Fruit fly (Drosophila melanogaster) whole organism, embryonic: Measurements from ENCODE around the gene Atg18b.

Source experiments
- Atf6 ChIP-seq: fragments of 200-800 bp; sonication (Bioruptor generic); IDR thresholded peaks from 2 replicates; pipeline ENCODE4 v1.3.6; 2022; ENCODE audit warnings: missing biosample characterization, missing genetic modification characterization
- Blimp-1 ChIP-seq: fragments of 200-800 bp; sonication (Bioruptor generic); optimal IDR thresholded peaks from 3 replicates; lab custom pipeline; 2018; ENCODE audit warnings: missing biosample characterization, missing genetic modification characterization, mild to moderate bottlenecking, moderate library complexity, missing genetic modification reagents
- C15 ChIP-seq: fragments of 200-800 bp; sonication (Bioruptor generic); IDR thresholded peaks from 3 replicates; pipeline ENCODE4 v1.3.6; 2022; ENCODE audit warnings: missing biosample characterization, missing genetic modification characterization
- CG13424 ChIP-seq: fragments of 200-800 bp; sonication (Bioruptor generic); optimal IDR thresholded peaks from 2 replicates; lab custom pipeline; 2019; ENCODE audit warnings: missing biosample characterization, mild to moderate bottlenecking, missing genetic modification characterization, moderate library complexity
- CG14667 ChIP-seq: fragments of 200-800 bp; sonication (Bioruptor generic); IDR thresholded peaks from 2 replicates; pipeline ENCODE4 v1.3.6; 2022; ENCODE audit warnings: missing biosample characterization, missing genetic modification characterization
- CG14860 ChIP-seq: fragments of 200-800 bp; sonication (Bioruptor generic); IDR thresholded peaks from 3 replicates; pipeline ENCODE4 v1.3.6; 2022; ENCODE audit warnings: missing biosample characterization, missing genetic modification characterization; ENCODE audit not compliant: partially characterized antibody
- CG15011 ChIP-seq: fragments of 200-800 bp; sonication (Bioruptor generic); optimal IDR thresholded peaks from 3 replicates; lab custom pipeline; 2018; ENCODE audit warnings: missing biosample characterization, mild to moderate bottlenecking, missing genetic modification characterization
- CG17612 ChIP-seq: fragments of 200-800 bp; sonication (Bioruptor generic); IDR thresholded peaks from 2 replicates; pipeline ENCODE4 v1.3.6; 2022; ENCODE audit warnings: missing biosample characterization, missing genetic modification characterization
- CG1792 ChIP-seq: fragments of 200-800 bp; sonication (Bioruptor generic); optimal IDR thresholded peaks from 2 replicates; lab custom pipeline; 2016; ENCODE audit warnings: missing biosample characterization, missing genetic modification characterization
- CG2199 ChIP-seq: fragments of 200-800 bp; sonication (Bioruptor generic); IDR thresholded peaks from 3 replicates; pipeline ENCODE4 v1.3.6; 2022; ENCODE audit warnings: missing biosample characterization, missing genetic modification characterization
- CG2678 ChIP-seq: fragments of 200-800 bp; sonication (Bioruptor generic); optimal IDR thresholded peaks from 3 replicates; lab custom pipeline; 2019; ENCODE audit warnings: missing biosample characterization, mild to moderate bottlenecking, missing genetic modification characterization, moderate library complexity
- CG32767 ChIP-seq: fragments of 200-800 bp; sonication (Bioruptor generic); IDR thresholded peaks from 2 replicates; pipeline ENCODE4 v1.3.6; 2022; ENCODE audit warnings: missing biosample characterization, missing genetic modification characterization
- CG43689 ChIP-seq: fragments of 200-800 bp; sonication (Bioruptor generic); IDR thresholded peaks from 2 replicates; pipeline ENCODE4 v1.3.6; 2022; ENCODE audit warnings: missing biosample characterization, missing genetic modification characterization
- CG7963 ChIP-seq: fragments of 200-800 bp; sonication (Bioruptor generic); IDR thresholded peaks from 3 replicates; pipeline ENCODE4 v1.3.6; 2022; ENCODE audit warnings: missing biosample characterization, missing genetic modification characterization; ENCODE audit not compliant: partially characterized antibody
- CG7987 ChIP-seq: fragments of 200-800 bp; sonication (Bioruptor generic); optimal IDR thresholded peaks from 2 replicates; lab custom pipeline; 2018; ENCODE audit warnings: missing biosample characterization, mild to moderate bottlenecking, missing genetic modification characterization, moderate library complexity
- CG9727 ChIP-seq: fragments of 200-800 bp; sonication (Bioruptor generic); optimal IDR thresholded peaks from 3 replicates; lab custom pipeline; 2017; ENCODE audit warnings: missing biosample characterization, mild to moderate bottlenecking, missing genetic modification characterization
- CHES-1-like ChIP-seq: fragments of 200-800 bp; sonication (Bioruptor generic); optimal IDR thresholded peaks from 2 replicates; lab custom pipeline; 2016; ENCODE audit warnings: missing biosample characterization, missing genetic modification characterization
- D ChIP-seq, 2 experiments: fragments of 200-800 bp in 1 of 2; fragments of >200 bp in 1 of 2; sonication (Bioruptor generic) in 1 of 2; optimal IDR thresholded peaks; 2 replicates in 1 of 2; 3 replicates in 1 of 2; lab custom pipeline; 2017; ENCODE audit warnings: mild to moderate bottlenecking in 1 of 2, missing biosample characterization in 1 of 2, missing genetic modification characterization in 1 of 2, missing genetic modification reagents in 1 of 2
- ERR ChIP-seq: fragments of 200-800 bp; sonication (Bioruptor generic); optimal IDR thresholded peaks from 2 replicates; lab custom pipeline; 2016; ENCODE audit warnings: missing biosample characterization, missing genetic modification characterization
- GATAe ChIP-seq: fragments of 200-800 bp; sonication (Bioruptor generic); conservative IDR thresholded peaks from 2 replicates; pipeline ENCODE4 v1.3.6; 2022; ENCODE audit warnings: missing biosample characterization, missing genetic modification characterization
- HLH3B ChIP-seq: fragments of 200-800 bp; sonication (Bioruptor generic); IDR thresholded peaks from 2 replicates; pipeline ENCODE4 v1.3.6; 2022; ENCODE audit warnings: missing biosample characterization, missing genetic modification characterization
- Hand ChIP-seq: fragments of 200-800 bp; sonication (Bioruptor generic); optimal IDR thresholded peaks from 2 replicates; lab custom pipeline; 2017; ENCODE audit warnings: mild to moderate bottlenecking, missing biosample characterization, missing genetic modification reagents, missing genetic modification characterization
- Hmx ChIP-seq: fragments of 200-800 bp; sonication (Bioruptor generic); optimal IDR thresholded peaks from 2 replicates; lab custom pipeline; 2016; ENCODE audit warnings: missing biosample characterization, missing genetic modification characterization
- Lim3 ChIP-seq: fragments of 200-800 bp; sonication (Bioruptor generic); IDR thresholded peaks from 2 replicates; pipeline ENCODE4 v1.3.6; 2022; ENCODE audit warnings: missing biosample characterization, missing genetic modification characterization
- NfI ChIP-seq: fragments of 200-800 bp; sonication (Bioruptor generic); optimal IDR thresholded peaks from 3 replicates; lab custom pipeline; 2018; ENCODE audit warnings: missing biosample characterization, mild to moderate bottlenecking, missing genetic modification characterization, moderate library complexity
- Oli ChIP-seq: fragments of 200-800 bp; sonication (Bioruptor generic); optimal IDR thresholded peaks from 2 replicates; lab custom pipeline; 2018; ENCODE audit warnings: missing biosample characterization, mild to moderate bottlenecking, missing genetic modification characterization, moderate library complexity
- ara ChIP-seq: fragments of 200-800 bp; sonication (Bioruptor generic); IDR thresholded peaks from 2 replicates; pipeline ENCODE4 v1.3.6; 2022; ENCODE audit warnings: missing biosample characterization, missing genetic modification characterization
- ase ChIP-seq: fragments of 200-800 bp; sonication (Bioruptor generic); IDR thresholded peaks from 3 replicates; pipeline ENCODE4 v1.3.6; 2022; ENCODE audit warnings: missing biosample characterization, missing genetic modification characterization
- cad ChIP-seq: fragments of >200 bp; optimal IDR thresholded peaks from 2 replicates; lab custom pipeline; 2017; ENCODE audit warnings: missing biosample characterization, missing genetic modification characterization
- chn ChIP-seq: fragments of 200-800 bp; sonication (Bioruptor generic); optimal IDR thresholded peaks from 2 replicates; lab custom pipeline; 2016; ENCODE audit warnings: missing biosample characterization, missing genetic modification characterization
- dpn ChIP-seq, 2 experiments: fragments of 200-800 bp; sonication (Bioruptor generic); optimal IDR thresholded peaks; 3 replicates each; lab custom pipeline; 2016; ENCODE audit warnings: missing biosample characterization in 2 of 2, missing genetic modification characterization in 2 of 2
- dysf ChIP-seq: fragments of 200-800 bp; sonication (Bioruptor generic); IDR thresholded peaks from 3 replicates; pipeline ENCODE4 v1.3.6; 2022; ENCODE audit warnings: missing biosample characterization, missing genetic modification characterization
- exex ChIP-seq: fragments of 200-800 bp; sonication (Bioruptor generic); optimal IDR thresholded peaks from 4 replicates; lab custom pipeline; 2018; ENCODE audit warnings: missing biosample characterization, mild to moderate bottlenecking, missing genetic modification characterization, moderate library complexity
- eyg ChIP-seq: fragments of 200-800 bp; sonication (Bioruptor generic); optimal IDR thresholded peaks from 3 replicates; lab custom pipeline; 2016; ENCODE audit warnings: missing biosample characterization, missing genetic modification characterization
- ftz-f1 ChIP-seq: fragments of 200-800 bp; sonication (Bioruptor generic); optimal IDR thresholded peaks from 2 replicates; lab custom pipeline; 2016; ENCODE audit warnings: missing biosample characterization, missing genetic modification characterization
- jing ChIP-seq: fragments of 200-800 bp; sonication (Bioruptor generic); optimal IDR thresholded peaks from 2 replicates; lab custom pipeline; 2018; ENCODE audit warnings: missing biosample characterization, mild to moderate bottlenecking, missing genetic modification characterization
- kni ChIP-seq: fragments of 200-800 bp; sonication (Bioruptor generic); optimal IDR thresholded peaks from 3 replicates; lab custom pipeline; 2017; ENCODE audit warnings: mild to moderate bottlenecking, missing biosample characterization, missing genetic modification reagents, missing genetic modification characterization
- nerfin-2 ChIP-seq: fragments of 200-800 bp; sonication (Bioruptor generic); IDR thresholded peaks from 2 replicates; pipeline ENCODE4 v1.3.6; 2022; ENCODE audit warnings: missing biosample characterization, missing genetic modification characterization; ENCODE audit not compliant: partially characterized antibody
- onecut ChIP-seq: fragments of 200-800 bp; sonication (Bioruptor generic); IDR thresholded peaks from 2 replicates; pipeline ENCODE4 v1.3.6; 2022; ENCODE audit warnings: missing biosample characterization, missing genetic modification characterization
- pho ChIP-seq: fragments of 200-800 bp; sonication (Bioruptor generic); optimal IDR thresholded peaks from 2 replicates; lab custom pipeline; 2016; ENCODE audit warnings: missing biosample characterization, missing genetic modification characterization
- pros ChIP-seq: fragments of 200-800 bp; sonication (Bioruptor generic); optimal IDR thresholded peaks from 3 replicates; lab custom pipeline; 2019; ENCODE audit warnings: missing biosample characterization, mild to moderate bottlenecking, missing genetic modification characterization, moderate library complexity
- ro ChIP-seq: fragments of 200-800 bp; sonication (Bioruptor generic); IDR thresholded peaks from 2 replicates; pipeline ENCODE4 v1.3.6; 2022; ENCODE audit warnings: missing biosample characterization, missing genetic modification characterization
- sens-2 ChIP-seq: fragments of 200-800 bp; sonication (Bioruptor generic); IDR thresholded peaks from 2 replicates; pipeline ENCODE4 v1.3.6; 2022; ENCODE audit warnings: missing biosample characterization, missing genetic modification characterization
- sima ChIP-seq: fragments of 200-800 bp; sonication (Bioruptor generic); optimal IDR thresholded peaks from 2 replicates; lab custom pipeline; 2016; ENCODE audit warnings: missing biosample characterization, missing genetic modification characterization
- so ChIP-seq: fragments of 200-800 bp; sonication (Bioruptor generic); IDR thresholded peaks from 3 replicates; pipeline ENCODE4 v1.3.6; 2022; ENCODE audit warnings: missing biosample characterization, missing genetic modification characterization
- tio ChIP-seq: fragments of 200-800 bp; sonication (Bioruptor generic); optimal IDR thresholded peaks from 2 replicates; lab custom pipeline; 2017; ENCODE audit warnings: missing biosample characterization, missing genetic modification characterization, inconsistent platforms
- tna ChIP-seq: fragments of 200-800 bp; sonication (Bioruptor generic); IDR thresholded peaks from 2 replicates; pipeline ENCODE4 v1.3.6; 2022; ENCODE audit warnings: missing biosample characterization, missing genetic modification characterization; ENCODE audit not compliant: partially characterized antibody
- tup ChIP-seq: fragments of 200-800 bp; sonication (Bioruptor generic); optimal IDR thresholded peaks from 2 replicates; lab custom pipeline; 2016; ENCODE audit warnings: missing biosample characterization, mild to moderate bottlenecking, missing genetic modification characterization, moderate library complexity
- vfl ChIP-seq: fragments of 200-800 bp; sonication (Bioruptor generic); optimal IDR thresholded peaks from 2 replicates; lab custom pipeline; 2016; ENCODE audit warnings: missing biosample characterization, missing genetic modification characterization
- zfh1 ChIP-seq: fragments of 200-800 bp; sonication (Bioruptor generic); IDR thresholded peaks from 3 replicates; pipeline ENCODE4 v1.3.6; 2022; ENCODE audit warnings: missing biosample characterization, missing genetic modification characterization

Atg18b gene

dm6 chr2L:21263470-21264146 lies 43.2 kb upstream of the Atg18b start (continued):
- TF ChIP-seq tio (GFP tag; lab: Kevin White, UChicago) = peak; percentile 12
- no peak for TF ChIP-seq Lim3 (GFP tag; lab: Robert Waterston, UW)
- TF ChIP-seq pros (GFP tag; lab: Kevin White, UChicago) = no peak
- TF ChIP-seq cad (GFP tag; lab: Kevin White, UChicago) = no peak
- no peak for TF ChIP-seq ftz-f1
- TF ChIP-seq NfI (GFP tag; lab: Kevin White, UChicago) = no peak
- no peak for TF ChIP-seq CG14667 (GFP tag; lab: Robert Waterston, UW)
- peak; percentile 6 for TF ChIP-seq CG13424 (tag; lab: Kevin White, UChicago)
- no peak for TF ChIP-seq Hmx (GFP tag; lab: Kevin White, UChicago)
- no peak for TF ChIP-seq exex (tag; lab: Kevin White, UChicago)
- TF ChIP-seq eyg = no peak
- TF ChIP-seq zfh1 (GFP tag; lab: Robert Waterston, UW) = no peak
- TF ChIP-seq D (optimal IDR thresholded peaks at IDR 0.05; lab: Kevin White, UChicago) = no peak
- TF ChIP-seq D (GFP tag; optimal IDR thresholded peaks at IDR 0.05; lab: Kevin White, UChicago) = peak; percentile 22
- TF ChIP-seq CG9727 = peak; percentile 22
- no peak for TF ChIP-seq tup (GFP tag; lab: Kevin White, UChicago)
- no peak for TF ChIP-seq CG2678 (tag; lab: Kevin White, UChicago)
- no peak for TF ChIP-seq ro (GFP tag; lab: Robert Waterston, UW)
- no peak for TF ChIP-seq CG7963 (GFP tag; lab: Robert Waterston, UW)
- peak; percentile 23 for TF ChIP-seq chn (GFP tag; lab: Kevin White, UChicago)
- TF ChIP-seq dpn (GFP tag; optimal IDR thresholded peaks at IDR 0.05; lab: Kevin White, UChicago) = peak in 1 of 2 experiments; percentile 25
- TF ChIP-seq so (GFP tag; lab: Robert Waterston, UW) = no peak
- peak; percentile 43; the same call in 1 of the 2 replicates for TF ChIP-seq Atf6 (GFP tag; lab: Robert Waterston, UW)
- no peak for TF ChIP-seq CG17612 (GFP tag; lab: Robert Waterston, UW)
- TF ChIP-seq CG32767 (GFP tag; lab: Robert Waterston, UW) = no peak
- no peak for TF ChIP-seq pho
- peak; percentile 23 for TF ChIP-seq CHES-1-like
- TF ChIP-seq Hand (GFP tag; lab: Kevin White, UChicago) = no peak
- peak; percentile 15; the same call in 1 of the 2 replicates for TF ChIP-seq onecut
- no peak for TF ChIP-seq Blimp-1
- TF ChIP-seq CG7987 (GFP tag; lab: Kevin White, UChicago) = no peak
- no peak for TF ChIP-seq ERR (GFP tag; lab: Kevin White, UChicago)
- TF ChIP-seq CG15011 (GFP tag; lab: Kevin White, UChicago) = peak; percentile 3
- TF ChIP-seq sima (GFP tag; lab: Kevin White, UChicago) = peak; percentile 18
- TF ChIP-seq vfl = no peak
- no peak for TF ChIP-seq CG1792 (GFP tag; lab: Kevin White, UChicago)
- no peak for TF ChIP-seq ara (GFP tag; lab: Robert Waterston, UW)
- peak; percentile 39; the same call in 1 of the 2 replicates for TF ChIP-seq HLH3B
- peak; percentile 74 for TF ChIP-seq CG2199 (GFP tag; lab: Robert Waterston, UW)
- no peak for TF ChIP-seq jing (GFP tag; lab: Kevin White, UChicago)
- no peak for TF ChIP-seq tna (GFP tag; lab: Robert Waterston, UW)
- no peak for TF ChIP-seq Oli (tag; lab: Kevin White, UChicago)
- no peak for TF ChIP-seq C15 (GFP tag; lab: Robert Waterston, UW)
- no peak for TF ChIP-seq CG14860 (GFP tag; lab: Robert Waterston, UW)
- TF ChIP-seq sens-2 = no peak
- no peak for TF ChIP-seq nerfin-2 (GFP tag; lab: Robert Waterston, UW)
- no peak for TF ChIP-seq kni (GFP tag; lab: Kevin White, UChicago)
- TF ChIP-seq GATAe (GFP tag; lab: Robert Waterston, UW) = no peak
- no peak for TF ChIP-seq dysf (GFP tag; lab: Robert Waterston, UW)
- TF ChIP-seq CG43689 (GFP tag; lab: Robert Waterston, UW) = no peak
- no peak for TF ChIP-seq ase (GFP tag; lab: Robert Waterston, UW)
